Worm (Caenorhabditis elegans) whole organism, L4/young adult: ENCODE measurements around the gene sox-3.

ENCODE experiments used
- W03F9.2 ChIP-seq: fragments of 150-350 bp; optimal IDR thresholded peaks from 2 replicates; lab custom pipeline; 2014; ENCODE audit warnings: missing biosample characterization, missing genetic modification characterization
- dao-5 ChIP-seq: sonication (generic microtip); optimal IDR thresholded peaks from 2 replicates; lab custom pipeline; 2016; ENCODE audit warnings: missing genotype, missing genetic modification characterization, moderate library complexity, missing compliant biosample characterization
- him-1 ChIP-seq: sonication (generic microtip); optimal IDR thresholded peaks from 2 replicates; lab custom pipeline; 2016; ENCODE audit warnings: missing genotype, missing genetic modification reagents, missing genetic modification characterization, missing compliant biosample characterization

DNA sequence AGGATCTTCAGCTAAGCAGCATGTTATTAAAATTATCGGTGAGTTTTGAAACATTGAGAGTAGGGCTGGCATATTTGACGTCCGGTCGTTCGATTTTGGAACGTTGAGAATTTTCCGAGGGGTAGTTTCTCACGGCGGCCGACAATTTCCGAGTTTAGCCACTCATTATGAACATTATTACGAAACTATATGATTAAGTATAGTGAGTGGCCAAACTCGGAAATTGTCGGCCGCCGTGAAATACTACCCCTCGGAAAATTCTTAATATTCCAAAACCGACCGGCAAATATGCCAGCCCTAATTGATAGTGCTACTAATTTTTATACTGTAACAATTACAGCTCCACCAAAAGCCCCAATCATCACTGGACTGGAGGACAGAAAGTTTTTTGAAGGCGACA lies 35.4 kb downstream of the sox-3 start:
- no peak for TF ChIP-seq him-1 (tag; lab: Kevin White, UChicago)
- TF ChIP-seq dao-5, result no peak
- no peak for TF ChIP-seq W03F9.2 (tag; lab: Kevin White, UChicago)
